Worm (Caenorhabditis elegans) whole organism, mixed stage, embryonic: ENCODE measurements around the gene C45G9.15.

Source experiments
- M03D4.4 ChIP-seq: sonication (generic microtip); optimal IDR thresholded peaks from 2 replicates; lab custom pipeline; 2017; ENCODE audit warnings: mild to moderate bottlenecking, missing genetic modification characterization, missing compliant biosample characterization
- bed-3 ChIP-seq: fragments of 200-800 bp; sonication (Bioruptor generic); optimal IDR thresholded peaks from 3 replicates; lab custom pipeline; 2018; ENCODE audit warnings: mild to moderate bottlenecking, missing genetic modification characterization, moderate library complexity, missing compliant biosample characterization
- blmp-1 ChIP-seq: fragments of 150-350 bp; optimal IDR thresholded peaks from 2 replicates; lab custom pipeline; 2014; ENCODE audit warnings: missing biosample characterization, missing genetic modification characterization
- ceh-39 ChIP-seq: fragments of 150-350 bp; optimal IDR thresholded peaks from 2 replicates; lab custom pipeline; 2014; ENCODE audit warnings: missing biosample characterization, missing genetic modification characterization
- ceh-43 ChIP-seq: fragments of 200-800 bp; sonication (Bioruptor generic); optimal IDR thresholded peaks from 2 replicates; lab custom pipeline; 2018; ENCODE audit warnings: mild to moderate bottlenecking, missing genetic modification characterization, moderate library complexity, missing compliant biosample characterization
- ceh-83 ChIP-seq: fragments of 200-800 bp; sonication (Bioruptor generic); optimal IDR thresholded peaks from 2 replicates; lab custom pipeline; 2018; ENCODE audit warnings: mild to moderate bottlenecking, missing genetic modification characterization, missing compliant biosample characterization
- cnd-1 ChIP-seq: fragments of 200-800 bp; sonication (Bioruptor generic); optimal IDR thresholded peaks from 2 replicates; lab custom pipeline; 2018; ENCODE audit warnings: mild to moderate bottlenecking, missing genetic modification characterization, missing compliant biosample characterization
- drap-1 ChIP-seq: fragments of 200-800 bp; sonication (Bioruptor generic); optimal IDR thresholded peaks from 3 replicates; lab custom pipeline; 2018; ENCODE audit warnings: mild to moderate bottlenecking, missing genetic modification characterization, missing compliant biosample characterization
- elt-1 ChIP-seq: sonication (generic microtip); optimal IDR thresholded peaks from 2 replicates; lab custom pipeline; 2017; ENCODE audit warnings: missing genetic modification characterization, mild to moderate bottlenecking, missing compliant biosample characterization, antibody characterized with exemption, moderate library complexity, borderline replicate concordance; ENCODE audit not compliant: insufficient read depth
- elt-3 ChIP-seq: fragments of 150-350 bp; optimal IDR thresholded peaks from 2 replicates; lab custom pipeline; 2014; ENCODE audit warnings: missing biosample characterization, missing genetic modification characterization
- flh-1 ChIP-seq: fragments of 200-800 bp; sonication (Bioruptor generic); optimal IDR thresholded peaks from 2 replicates; lab custom pipeline; 2018; ENCODE audit warnings: mild to moderate bottlenecking, missing genetic modification characterization, moderate library complexity, missing compliant biosample characterization
- ham-2 ChIP-seq: fragments of 200-800 bp; sonication (Bioruptor generic); optimal IDR thresholded peaks from 2 replicates; lab custom pipeline; 2018; ENCODE audit warnings: mild to moderate bottlenecking, missing genetic modification characterization, missing compliant biosample characterization
- hlh-1 ChIP-seq: fragments of 150-350 bp; optimal IDR thresholded peaks from 2 replicates; lab custom pipeline; 2014; ENCODE audit warnings: missing biosample characterization, missing genetic modification reagents, missing genetic modification characterization
- lin-13 ChIP-seq: fragments of 150-350 bp; optimal IDR thresholded peaks from 2 replicates; lab custom pipeline; 2014; ENCODE audit warnings: missing biosample characterization, missing genetic modification characterization
- lin-32 ChIP-seq: fragments of 200-800 bp; sonication (Bioruptor generic); optimal IDR thresholded peaks from 2 replicates; lab custom pipeline; 2018; ENCODE audit warnings: mild to moderate bottlenecking, missing genetic modification characterization, missing compliant biosample characterization
- lsy-2 ChIP-seq: fragments of 150-350 bp; optimal IDR thresholded peaks from 2 replicates; lab custom pipeline; 2014; ENCODE audit warnings: missing biosample characterization, missing genetic modification characterization
- mab-5 ChIP-seq: fragments of 150-350 bp; optimal IDR thresholded peaks from 2 replicates; lab custom pipeline; 2014; ENCODE audit warnings: missing biosample characterization, missing genetic modification characterization
- mep-1 ChIP-seq: fragments of 150-350 bp; optimal IDR thresholded peaks from 2 replicates; lab custom pipeline; 2017; ENCODE audit warnings: missing biosample characterization, missing genetic modification reagents, missing genetic modification characterization, inconsistent platforms
- mls-2 ChIP-seq: sonication (generic microtip); optimal IDR thresholded peaks from 2 replicates; lab custom pipeline; 2016; ENCODE audit warnings: mild to moderate bottlenecking, missing genetic modification characterization, moderate library complexity, missing compliant biosample characterization
- nhr-12 ChIP-seq: fragments of 150-350 bp; optimal IDR thresholded peaks from 2 replicates; lab custom pipeline; 2014; ENCODE audit warnings: missing biosample characterization, missing genetic modification characterization
- nhr-2 ChIP-seq: fragments of 150-350 bp; optimal IDR thresholded peaks from 2 replicates; lab custom pipeline; 2014; ENCODE audit warnings: missing biosample characterization, missing genetic modification characterization
- nhr-237 ChIP-seq: fragments of 150-350 bp; optimal IDR thresholded peaks from 2 replicates; lab custom pipeline; 2014; ENCODE audit warnings: missing biosample characterization, missing genetic modification characterization
- nhr-28 ChIP-seq: fragments of 150-350 bp; optimal IDR thresholded peaks from 2 replicates; lab custom pipeline; 2014; ENCODE audit warnings: missing biosample characterization, missing genetic modification characterization
- nhr-76 ChIP-seq: sonication (generic microtip); optimal IDR thresholded peaks from 2 replicates; lab custom pipeline; 2017; ENCODE audit warnings: missing biosample characterization, missing genetic modification characterization
- snpc-4 ChIP-seq: fragments of 150-350 bp; optimal IDR thresholded peaks from 2 replicates; lab custom pipeline; 2014; ENCODE audit warnings: missing biosample characterization, missing genetic modification characterization
- sptf-1 ChIP-seq: sonication (generic microtip); optimal IDR thresholded peaks from 2 replicates; lab custom pipeline; 2017; ENCODE audit warnings: mild to moderate bottlenecking, missing genetic modification characterization, moderate library complexity, missing compliant biosample characterization
- tbx-8 ChIP-seq: fragments of 200-800 bp; sonication (Bioruptor generic); optimal IDR thresholded peaks from 2 replicates; lab custom pipeline; 2018; ENCODE audit warnings: mild to moderate bottlenecking, missing genetic modification characterization, moderate library complexity, missing compliant biosample characterization
- unc-120 ChIP-seq: sonication (generic microtip); optimal IDR thresholded peaks from 2 replicates; lab custom pipeline; 2017; ENCODE audit warnings: missing genetic modification characterization, missing compliant biosample characterization; ENCODE audit not compliant: poor library complexity, severe bottlenecking
- unc-39 ChIP-seq: fragments of 150-350 bp; optimal IDR thresholded peaks from 2 replicates; lab custom pipeline; 2014; ENCODE audit warnings: missing biosample characterization, missing genetic modification characterization
- zip-8 ChIP-seq: fragments of 150-350 bp; optimal IDR thresholded peaks from 2 replicates; lab custom pipeline; 2014; ENCODE audit warnings: missing biosample characterization, missing genetic modification characterization
- ztf-11 ChIP-seq: fragments of 150-350 bp; optimal IDR thresholded peaks from 2 replicates; lab custom pipeline; 2014; ENCODE audit warnings: missing biosample characterization, missing genetic modification characterization

The C45G9.15 gene

ce11 chrIII:5051949-5052348 is at the start of gene C45G9.15:
C45G9.15 (minus strand) TSS chrIII:5052049.
- TF ChIP-seq nhr-12 (tag; lab: Kevin White, UChicago): no peak
- TF ChIP-seq nhr-76 (tag; lab: Kevin White, UChicago): no peak
- no peak for TF ChIP-seq ceh-43 (GFP tag; lab: Kevin White, UChicago)
- no peak for TF ChIP-seq mls-2 (tag; lab: Kevin White, UChicago)
- no peak for TF ChIP-seq ceh-39 (tag; lab: Kevin White, UChicago)
- no peak for TF ChIP-seq unc-39 (tag; lab: Kevin White, UChicago)
- no peak for TF ChIP-seq drap-1 (GFP tag; lab: Kevin White, UChicago)
- no peak for TF ChIP-seq hlh-1
- TF ChIP-seq sptf-1: no peak
- no peak for TF ChIP-seq ztf-11 (tag; lab: Kevin White, UChicago)
- no peak for TF ChIP-seq bed-3
- no peak for TF ChIP-seq lsy-2 (tag; lab: Kevin White, UChicago)
- no peak for TF ChIP-seq flh-1 (GFP tag; lab: Kevin White, UChicago)
- no peak for TF ChIP-seq M03D4.4 (tag; lab: Kevin White, UChicago)

- TF ChIP-seq ham-2 (GFP tag; lab: Kevin White, UChicago) (no peak), nhr-237 (tag; lab: Kevin White, UChicago) (no peak), blmp-1 (tag; lab: Kevin White, UChicago) (no peak), lin-32 (GFP tag; lab: Kevin White, UChicago) (no peak), unc-39 (tag; lab: Kevin White, UChicago) (no peak), snpc-4 (tag; lab: Kevin White, UChicago) (no peak), nhr-76 (tag; lab: Kevin White, UChicago) (no peak), ceh-83 (no peak), lin-13 (no peak), M03D4.4 (tag; lab: Kevin White, UChicago) (no peak)
Measured at ce11 chrIII:5099500-5099899, 47.7 kb upstream of the C45G9.15 start.

ce11 chrIII:5098740-5099276 is 47.0 kb upstream of the C45G9.15 start:
- no peak for TF ChIP-seq cnd-1 (tag; lab: Kevin White, UChicago)
- no peak for TF ChIP-seq ztf-11 (tag; lab: Kevin White, UChicago)
- no peak for TF ChIP-seq drap-1 (GFP tag; lab: Kevin White, UChicago)
- no peak for TF ChIP-seq nhr-237 (tag; lab: Kevin White, UChicago)
- no peak for TF ChIP-seq flh-1 (GFP tag; lab: Kevin White, UChicago)
- no peak for TF ChIP-seq ham-2 (GFP tag; lab: Kevin White, UChicago)
- TF ChIP-seq M03D4.4 (tag; lab: Kevin White, UChicago): no peak
- TF ChIP-seq ceh-43 (GFP tag; lab: Kevin White, UChicago): no peak
- TF ChIP-seq nhr-28: no peak
- TF ChIP-seq mab-5 (tag; lab: Kevin White, UChicago): no peak
- TF ChIP-seq elt-3: no peak
- TF ChIP-seq lin-32 (GFP tag; lab: Kevin White, UChicago): no peak
- TF ChIP-seq blmp-1 (tag; lab: Kevin White, UChicago): no peak
- no peak for TF ChIP-seq tbx-8 (GFP tag; lab: Kevin White, UChicago)
- TF ChIP-seq lsy-2 (tag; lab: Kevin White, UChicago): no peak
- no peak for TF ChIP-seq ceh-39 (tag; lab: Kevin White, UChicago)
- no peak for TF ChIP-seq nhr-12 (tag; lab: Kevin White, UChicago)
- TF ChIP-seq mls-2 (tag; lab: Kevin White, UChicago): no peak
- no peak for TF ChIP-seq hlh-1

ce11 chrIII:5096741-5097140 is 44.9 kb upstream of the C45G9.15 start:
- TF ChIP-seq mab-5 (tag; lab: Kevin White, UChicago) (no peak), ztf-11 (tag; lab: Kevin White, UChicago) (no peak), mep-1 (tag; lab: Kevin White, UChicago) (no peak), nhr-28 (no peak), sptf-1 (no peak), nhr-237 (tag; lab: Kevin White, UChicago) (no peak), snpc-4 (tag; lab: Kevin White, UChicago) (no peak), lin-13 (no peak), lin-32 (GFP tag; lab: Kevin White, UChicago) (no peak), elt-1 (tag; lab: Kevin White, UChicago) (no peak), ceh-39 (tag; lab: Kevin White, UChicago) (no peak), ceh-43 (GFP tag; lab: Kevin White, UChicago) (no peak), zip-8 (tag; lab: Kevin White, UChicago) (no peak), elt-3 (no peak), unc-120 (tag; lab: Kevin White, UChicago) (no peak), drap-1 (GFP tag; lab: Kevin White, UChicago) (no peak), mls-2 (tag; lab: Kevin White, UChicago) (no peak), tbx-8 (GFP tag; lab: Kevin White, UChicago) (no peak), nhr-12 (tag; lab: Kevin White, UChicago) (no peak), nhr-2 (tag; lab: Kevin White, UChicago) (no peak)
